Fruit fly (Drosophila melanogaster): Measurements from ENCODE around the gene GstD1.
A peak's percentile ranks its signal among the peaks of the same experiment; 100 is the strongest.

Gene GstD1

dm6 chr3R:12384274-12384673 is 15.2 kb upstream of the GstD1 start:
- TF ChIP-seq Rel (GFP tag; optimal IDR thresholded peaks at IDR 0.05): no peak
- no peak for TF ChIP-seq Rel (tag; optimal IDR thresholded peaks at IDR 0.05)
- no peak for TF ChIP-seq pan (optimal IDR thresholded peaks at IDR 0.05)
- no peak for TF ChIP-seq tai (GFP tag; optimal IDR thresholded peaks at IDR 0.05)
- no peak for TF ChIP-seq Sp1 (GFP tag; optimal IDR thresholded peaks at IDR 0.05)
- TF ChIP-seq Hnf4 (GFP tag; optimal IDR thresholded peaks at IDR 0.05): no peak
- TF ChIP-seq CG32264 (GFP tag; optimal IDR thresholded peaks at IDR 0.05): no peak
- no peak for TF ChIP-seq dmrt93B (GFP tag; optimal IDR thresholded peaks at IDR 0.05)

- no peak for TF ChIP-seq CG9705 (GFP tag; optimal IDR thresholded peaks at IDR 0.05)
- no peak for TF ChIP-seq woc (GFP tag; optimal IDR thresholded peaks at IDR 0.05)
- no peak for TF ChIP-seq Dfd (GFP tag; optimal IDR thresholded peaks at IDR 0.05)
- TF ChIP-seq Vsx2 (GFP tag; optimal IDR thresholded peaks at IDR 0.05; ENCODE audit: partially characterized antibody): no peak
- no peak for TF ChIP-seq Rel (GFP tag; optimal IDR thresholded peaks at IDR 0.05)
- peak; percentile 87 for TF ChIP-seq Rel (tag; optimal IDR thresholded peaks at IDR 0.05)
- TF ChIP-seq brk (GFP tag; optimal IDR thresholded peaks at IDR 0.05): no peak
- no peak for TF ChIP-seq lola (GFP tag; optimal IDR thresholded peaks at IDR 0.05)
- TF ChIP-seq CrebA (GFP tag; optimal IDR thresholded peaks at IDR 0.05; ENCODE audit: borderline replicate concordance): peak; percentile 14
Observed at dm6 chr3R:12383784-12384183, 14.7 kb upstream of the GstD1 start.

dm6 chr3R:12383036-12383435 is 14.0 kb upstream of the GstD1 start, which contains the start of gene GstD11:
TSS of gene GstD11 (plus strand) at chr3R:12383336.
- TF ChIP-seq lola (GFP tag; optimal IDR thresholded peaks at IDR 0.05): no peak
- no peak for TF ChIP-seq Dif (GFP tag; optimal IDR thresholded peaks at IDR 0.05; ENCODE audit: partially characterized antibody)
- TF ChIP-seq Myc (optimal IDR thresholded peaks at IDR 0.05): no peak
- TF ChIP-seq psq (GFP tag; optimal IDR thresholded peaks at IDR 0.05): no peak
- no peak for TF ChIP-seq sv (GFP tag; optimal IDR thresholded peaks at IDR 0.05)
- no peak for TF ChIP-seq Mio (GFP tag; optimal IDR thresholded peaks at IDR 0.05)
- TF ChIP-seq Abd-B (GFP tag; optimal IDR thresholded peaks at IDR 0.05): no peak
- TF ChIP-seq dl (GFP tag; optimal IDR thresholded peaks at IDR 0.05; ENCODE audit: insufficient read depth in 1 of 2, partially characterized antibody in 2 of 2): no peak
- TF ChIP-seq woc (GFP tag; optimal IDR thresholded peaks at IDR 0.05): no peak

dm6 chr3R:12382563-12382962 is 13.5 kb upstream of the GstD1 start, which contains the start of gene CG10035:
TSS of gene CG10035 (minus strand) at chr3R:12382691.
- TF ChIP-seq Abd-B (GFP tag; optimal IDR thresholded peaks at IDR 0.05): no peak
- no peak for TF ChIP-seq foxo (GFP tag; optimal IDR thresholded peaks at IDR 0.05)
- TF ChIP-seq OdsH (GFP tag; optimal IDR thresholded peaks at IDR 0.05): no peak
- TF ChIP-seq Jra (GFP tag; optimal IDR thresholded peaks at IDR 0.05): no peak
- TF ChIP-seq sv (GFP tag; optimal IDR thresholded peaks at IDR 0.05): no peak
- TF ChIP-seq Sp1 (GFP tag; optimal IDR thresholded peaks at IDR 0.05): no peak
- TF ChIP-seq Hr83 (GFP tag; optimal IDR thresholded peaks at IDR 0.05; ENCODE audit: poor library complexity, severe bottlenecking): no peak
- TF ChIP-seq CrebA (GFP tag; optimal IDR thresholded peaks at IDR 0.05; ENCODE audit: borderline replicate concordance): no peak
- TF ChIP-seq lola (GFP tag; optimal IDR thresholded peaks at IDR 0.05): no peak
- TF ChIP-seq Hr78 (GFP tag; optimal IDR thresholded peaks at IDR 0.05): no peak
- no peak for TF ChIP-seq CG32264 (GFP tag; optimal IDR thresholded peaks at IDR 0.05)
- TF ChIP-seq dmrt93B (GFP tag; optimal IDR thresholded peaks at IDR 0.05): no peak
- no peak for TF ChIP-seq tai (GFP tag; optimal IDR thresholded peaks at IDR 0.05)

- no peak for TF ChIP-seq Dfd (GFP tag; optimal IDR thresholded peaks at IDR 0.05)
- no peak for TF ChIP-seq Hr83 (GFP tag; optimal IDR thresholded peaks at IDR 0.05; ENCODE audit: poor library complexity, severe bottlenecking)
- TF ChIP-seq ey (GFP tag; optimal IDR thresholded peaks at IDR 0.05): no peak
- no peak for TF ChIP-seq Abd-B (GFP tag; optimal IDR thresholded peaks at IDR 0.05)
Observed at dm6 chr3R:12381130-12381700, 12.1 kb upstream of the GstD1 start.

dm6 chr3R:12379708-12380107 is 10.6 kb upstream of the GstD1 start, which contains the start of gene GstD8:
TSS of gene GstD8 (plus strand) at chr3R:12380008.
- TF ChIP-seq CG9705 (GFP tag; optimal IDR thresholded peaks at IDR 0.05): no peak
- no peak for TF ChIP-seq Dif (GFP tag; optimal IDR thresholded peaks at IDR 0.05; ENCODE audit: partially characterized antibody)
- no peak for TF ChIP-seq jim (GFP tag; optimal IDR thresholded peaks at IDR 0.05)
- no peak for TF ChIP-seq psq (GFP tag; optimal IDR thresholded peaks at IDR 0.05)
- no peak for TF ChIP-seq Abd-B (GFP tag; optimal IDR thresholded peaks at IDR 0.05)
- no peak for TF ChIP-seq Myc (optimal IDR thresholded peaks at IDR 0.05)
- TF ChIP-seq Rel (GFP tag; optimal IDR thresholded peaks at IDR 0.05): no peak
- no peak for TF ChIP-seq Rel (tag; optimal IDR thresholded peaks at IDR 0.05)
- TF ChIP-seq Hnf4 (GFP tag; optimal IDR thresholded peaks at IDR 0.05): no peak
- TF ChIP-seq Sp1 (GFP tag; optimal IDR thresholded peaks at IDR 0.05): no peak
- TF ChIP-seq lola (GFP tag; optimal IDR thresholded peaks at IDR 0.05): no peak
- TF ChIP-seq Hr78 (GFP tag; optimal IDR thresholded peaks at IDR 0.05): no peak
- no peak for TF ChIP-seq brk (GFP tag; optimal IDR thresholded peaks at IDR 0.05)
- no peak for TF ChIP-seq dsf (GFP tag; optimal IDR thresholded peaks at IDR 0.05; ENCODE audit: borderline replicate concordance)
- no peak for TF ChIP-seq N (GFP tag; optimal IDR thresholded peaks at IDR 0.05)
- TF ChIP-seq CG32264 (GFP tag; optimal IDR thresholded peaks at IDR 0.05): no peak
- no peak for TF ChIP-seq Dfd (GFP tag; optimal IDR thresholded peaks at IDR 0.05)
- no peak for TF ChIP-seq h (GFP tag; optimal IDR thresholded peaks at IDR 0.05)
- no peak for TF ChIP-seq Mio (GFP tag; optimal IDR thresholded peaks at IDR 0.05)
- TF ChIP-seq CrebA (GFP tag; optimal IDR thresholded peaks at IDR 0.05; ENCODE audit: borderline replicate concordance): no peak

Data from whole organism, wandering third instar larva.